Worm (Caenorhabditis elegans) whole organism, late embryonic: ENCODE data around the gene sax-7.

Source experiments
- Y22D7AL.16 ChIP-seq: sonication (generic microtip); optimal IDR thresholded peaks from 2 replicates; lab custom pipeline; 2016; ENCODE audit warnings: missing genetic modification characterization, missing compliant biosample characterization
- fkh-10 ChIP-seq: fragments of 150-350 bp; optimal IDR thresholded peaks from 2 replicates; lab custom pipeline; 2014; ENCODE audit warnings: missing biosample characterization, missing genetic modification reagents, missing genetic modification characterization
- hlh-6 ChIP-seq: sonication (generic microtip); optimal IDR thresholded peaks from 2 replicates; lab custom pipeline; 2016; ENCODE audit warnings: missing genotype, missing genetic modification characterization, missing compliant biosample characterization
- nhr-232 ChIP-seq: sonication (generic microtip); optimal IDR thresholded peaks from 2 replicates; lab custom pipeline; 2016; ENCODE audit warnings: missing genetic modification characterization, missing compliant biosample characterization
- pha-4 ChIP-seq: fragments of 150-350 bp; optimal IDR thresholded peaks from 2 replicates; lab custom pipeline; 2018; ENCODE audit warnings: missing biosample characterization, missing genetic modification reagents, missing genetic modification characterization
- sox-2 ChIP-seq: fragments of 200-800 bp; sonication (Bioruptor generic); IDR thresholded peaks from 2 replicates; pipeline ENCODE4 v1.3.6; 2022; ENCODE audit warnings: missing genetic modification reagents, missing genetic modification characterization, missing compliant biosample characterization
- sox-4 ChIP-seq: sonication (generic microtip); optimal IDR thresholded peaks from 2 replicates; lab custom pipeline; 2017; ENCODE audit warnings: mild to moderate bottlenecking, missing genetic modification characterization, inconsistent platforms, missing compliant biosample characterization
- unc-55 ChIP-seq: sonication (generic microtip); optimal IDR thresholded peaks from 2 replicates; lab custom pipeline; 2017; ENCODE audit warnings: missing biosample characterization, missing genetic modification reagents, missing genetic modification characterization

- TF ChIP-seq pha-4: no peak
- TF ChIP-seq hlh-6: no peak
- no peak for TF ChIP-seq fkh-10 (GFP tag; lab: Kevin White, UChicago)
- TF ChIP-seq sox-2: no peak
- TF ChIP-seq Y22D7AL.16 (tag; lab: Kevin White, UChicago): no peak
- no peak for TF ChIP-seq unc-55 (GFP tag; lab: Kevin White, UChicago)
- TF ChIP-seq nhr-232 (tag; lab: Kevin White, UChicago): no peak
- TF ChIP-seq sox-4 (tag; lab: Kevin White, UChicago): no peak
Measured at ce11 chrIV:8107502-8107901, 45.0 kb downstream of the sax-7 start, which contains the start of gene rabs-5.
